Worm (Caenorhabditis elegans): ENCODE results near the gene C09H10.5.

ce11 chrII:11096233-11096632 is 7.3 kb downstream of the C09H10.5 start, which contains the start of gene nbs-1:
- TF ChIP-seq ama-1 (optimal IDR thresholded peaks at IDR 0.05) (no peak), flt-1 (GFP tag; IDR thresholded peaks at IDR 0.05) (no peak), ceh-36 (tag; optimal IDR thresholded peaks at IDR 0.05) (no peak), F13C5.2 (tag; optimal IDR thresholded peaks at IDR 0.05) (no peak), B0310.2 (tag; optimal IDR thresholded peaks at IDR 0.05) (no peak), tbx-37 (GFP tag; conservative IDR thresholded peaks at IDR 0.05) (no peak), hmbx-1 (tag; optimal IDR thresholded peaks at IDR 0.05) (no peak), tra-4 (tag; optimal IDR thresholded peaks at IDR 0.05) (no peak), sea-1 (GFP tag; conservative IDR thresholded peaks at IDR 0.05) (no peak), hmg-4 (GFP tag; optimal IDR thresholded peaks at IDR 0.05) (no peak), ceh-13 (GFP tag; optimal IDR thresholded peaks at IDR 0.05) (no peak), tbx-11 (GFP tag; IDR thresholded peaks at IDR 0.05) (no peak), hnd-1 (tag; optimal IDR thresholded peaks at IDR 0.05) (no peak)
